Worm (Caenorhabditis elegans): ENCODE data around the gene Y62H9A.13.

ce11 chrX:11957246-11957645, 40.4 kb downstream of the Y62H9A.13 start, which contains the start of gene T08D10.5:
- TF ChIP-seq him-1 (tag; optimal IDR thresholded peaks at IDR 0.05) (no peak), dao-5 (tag; optimal IDR thresholded peaks at IDR 0.05) (no peak), W03F9.2 (tag; optimal IDR thresholded peaks at IDR 0.05) (no peak)

All from whole organism, L4/young adult.